Worm (Caenorhabditis elegans) whole organism, mixed stage, embryonic: ENCODE data around the gene H06A10.1.

Experiments used
- M03D4.4 ChIP-seq: sonication (generic microtip); optimal IDR thresholded peaks from 2 replicates; lab custom pipeline; 2017; ENCODE audit warnings: mild to moderate bottlenecking, missing genetic modification characterization, missing compliant biosample characterization
- elt-3 ChIP-seq: fragments of 150-350 bp; optimal IDR thresholded peaks from 2 replicates; lab custom pipeline; 2014; ENCODE audit warnings: missing biosample characterization, missing genetic modification characterization
- snpc-4 ChIP-seq: fragments of 150-350 bp; optimal IDR thresholded peaks from 2 replicates; lab custom pipeline; 2014; ENCODE audit warnings: missing biosample characterization, missing genetic modification characterization
- unc-39 ChIP-seq: fragments of 150-350 bp; optimal IDR thresholded peaks from 2 replicates; lab custom pipeline; 2014; ENCODE audit warnings: missing biosample characterization, missing genetic modification characterization

- TF ChIP-seq M03D4.4 (tag; lab: Kevin White, UChicago) (no peak), unc-39 (tag; lab: Kevin White, UChicago) (no peak), elt-3 (no peak), snpc-4 (tag; lab: Kevin White, UChicago) (no peak)
Measured at ce11 chrX:13506043-13506442, 1.3 kb upstream of the H06A10.1 start.
